Worm (Caenorhabditis elegans) whole organism, L3 larva: ENCODE data around the gene Y42A5A.3.

Experiments
- aly-2 ChIP-seq: fragments of 150-350 bp; optimal IDR thresholded peaks from 2 replicates; lab custom pipeline; 2014; ENCODE audit warnings: missing biosample characterization, missing genetic modification characterization
- egl-27 ChIP-seq: sonication (generic microtip); optimal IDR thresholded peaks from 4 replicates; lab custom pipeline; 2017; ENCODE audit warnings: missing biosample characterization, missing genetic modification reagents, missing genetic modification characterization
- fos-1 ChIP-seq: fragments of 150-350 bp; optimal IDR thresholded peaks from 2 replicates; lab custom pipeline; 2014; ENCODE audit warnings: missing biosample characterization, missing genetic modification characterization
- mdl-1 ChIP-seq: fragments of 150-350 bp; optimal IDR thresholded peaks from 2 replicates; lab custom pipeline; 2014; ENCODE audit warnings: missing biosample characterization, missing genetic modification characterization
- nhr-28 ChIP-seq: fragments of 150-350 bp; optimal IDR thresholded peaks from 2 replicates; lab custom pipeline; 2014; ENCODE audit warnings: missing biosample characterization, missing genetic modification characterization
- pha-4 ChIP-seq: fragments of 150-350 bp; optimal IDR thresholded peaks from 2 replicates; lab custom pipeline; 2014; ENCODE audit warnings: missing biosample characterization, missing genetic modification reagents, missing genetic modification characterization
- ztf-4 ChIP-seq: fragments of 150-350 bp; optimal IDR thresholded peaks from 2 replicates; lab custom pipeline; 2014; ENCODE audit warnings: missing biosample characterization, missing genetic modification characterization

DNA sequence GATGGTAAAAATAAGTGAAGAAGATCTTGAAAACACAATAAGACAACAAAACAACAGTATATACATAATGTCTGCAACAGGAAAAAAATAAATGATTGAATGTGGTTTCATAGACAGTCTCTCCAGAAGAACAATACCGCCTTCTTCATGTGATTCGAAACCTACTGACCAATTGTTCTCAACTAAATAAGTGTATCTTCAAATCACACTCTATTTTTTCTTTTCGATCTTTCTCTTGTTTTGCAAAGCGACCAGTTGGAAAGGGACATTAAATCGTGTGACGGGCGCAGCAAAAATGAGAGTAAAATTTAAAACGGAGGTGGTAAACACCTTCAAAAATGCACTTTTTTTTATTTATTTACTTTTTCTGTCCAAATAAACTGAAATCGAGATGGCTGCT is 33.9 kb downstream of the Y42A5A.3 start:
- TF ChIP-seq fos-1 (no peak), egl-27 (no peak), pha-4 (tag; lab: Kevin White, UChicago) (no peak), aly-2 (no peak), ztf-4 (tag; lab: Kevin White, UChicago) (no peak), mdl-1 (tag; lab: Kevin White, UChicago) (no peak), nhr-28 (tag; lab: Kevin White, UChicago) (no peak)
